Worm (Caenorhabditis elegans): ENCODE measurements around the gene dsc-1.

ce11 chrX:15078276-15078675 lies 43.6 kb upstream of the dsc-1 start:
- TF ChIP-seq cog-1 (tag; optimal IDR thresholded peaks at IDR 0.05) (no peak), ref-1 (GFP tag; conservative IDR thresholded peaks at IDR 0.05) (no peak), tab-1 (GFP tag; IDR thresholded peaks at IDR 0.05) (no peak), flt-1 (GFP tag; IDR thresholded peaks at IDR 0.05) (no peak), med-1 (GFP tag; optimal IDR thresholded peaks at IDR 0.05; ENCODE audit: insufficient read depth) (no peak), klf-2 (GFP tag; conservative IDR thresholded peaks at IDR 0.05) (no peak)

All from whole organism, midembryonic.